Worm (Caenorhabditis elegans) whole organism, L1 larva: ENCODE measurements around the gene fmo-4.

Experiments
- ceh-8 ChIP-seq: fragments of 200-800 bp; sonication (Bioruptor generic); optimal IDR thresholded peaks from 2 replicates; lab custom pipeline; 2018; ENCODE audit warnings: mild to moderate bottlenecking, missing genetic modification characterization, moderate library complexity, missing compliant biosample characterization
- nhr-11 ChIP-seq: fragments of 150-350 bp; optimal IDR thresholded peaks from 2 replicates; lab custom pipeline; 2014; ENCODE audit warnings: missing biosample characterization, missing genetic modification characterization
- nhr-28 ChIP-seq: fragments of 150-350 bp; optimal IDR thresholded peaks from 2 replicates; lab custom pipeline; 2014; ENCODE audit warnings: missing biosample characterization, missing genetic modification characterization
- skn-1 ChIP-seq: fragments of 150-350 bp; optimal IDR thresholded peaks from 2 replicates; lab custom pipeline; 2014; ENCODE audit warnings: missing biosample characterization, missing genetic modification characterization
- snpc-4 ChIP-seq: fragments of 150-350 bp; optimal IDR thresholded peaks from 2 replicates; lab custom pipeline; 2014; ENCODE audit warnings: missing biosample characterization, missing genetic modification characterization

ce11 chrV:13609806-13610205, 3.3 kb upstream of the fmo-4 start:
- TF ChIP-seq nhr-11 (tag; lab: Kevin White, UChicago), result no peak
- TF ChIP-seq nhr-28, result no peak
- no peak for TF ChIP-seq ceh-8 (GFP tag; lab: Kevin White, UChicago)
- no peak for TF ChIP-seq snpc-4
- no peak for TF ChIP-seq skn-1 (tag; lab: Kevin White, UChicago)
